Worm (Caenorhabditis elegans) whole organism, L4 larva: ENCODE measurements around the gene acr-3.

Experiments
- R02D3.7 ChIP-seq: fragments of 150-350 bp; sonication (generic microtip); optimal IDR thresholded peaks from 3 replicates; lab custom pipeline; 2014; ENCODE audit warnings: missing biosample characterization, missing genetic modification characterization
- ama-1 ChIP-seq: fragments of 150-350 bp; optimal IDR thresholded peaks from 2 replicates; lab custom pipeline; 2014; ENCODE audit warnings: inconsistent platforms, mixed read lengths
- ceh-20 ChIP-seq: fragments of 200-800 bp; sonication (Bioruptor generic); IDR thresholded peaks from 2 replicates; pipeline ENCODE4 v1.3.6; 2022; ENCODE audit warnings: missing genetic modification reagents, missing genetic modification characterization, missing compliant biosample characterization
- daf-16 ChIP-seq, 3 experiments: sonication (generic microtip); optimal IDR thresholded peaks; 2 replicates each; lab custom pipeline; 2016 to 2017; ENCODE audit warnings: missing genetic modification characterization in 3 of 3, missing genetic modification reagents in 3 of 3, mild to moderate bottlenecking in 2 of 3, missing compliant biosample characterization in 2 of 3, missing biosample characterization in 1 of 3, moderate library complexity in 1 of 3
- lin-13 ChIP-seq: fragments of 150-350 bp; optimal IDR thresholded peaks from 2 replicates; lab custom pipeline; 2014; ENCODE audit warnings: missing biosample characterization, missing genetic modification reagents, missing genetic modification characterization
- madf-5 ChIP-seq, 2 experiments: fragments of 200-800 bp; sonication (Bioruptor generic); IDR thresholded peaks; 2 replicates each; pipeline ENCODE4 v1.3.6; 2022; ENCODE audit warnings: missing compliant biosample characterization in 2 of 2, missing genetic modification characterization in 2 of 2
- mdl-1 ChIP-seq, 2 experiments: fragments of 150-350 bp in 1 of 2; sonication (generic microtip) in 1 of 2; optimal IDR thresholded peaks; 2 replicates each; lab custom pipeline; 2014 to 2017; ENCODE audit warnings: missing biosample characterization in 2 of 2, missing genetic modification characterization in 2 of 2
- nhr-48 ChIP-seq: sonication (generic microtip); optimal IDR thresholded peaks from 2 replicates; lab custom pipeline; 2016; ENCODE audit warnings: mild to moderate bottlenecking, missing genetic modification characterization, missing compliant biosample characterization
- nhr-6 ChIP-seq: fragments of 150-350 bp; optimal IDR thresholded peaks from 2 replicates; lab custom pipeline; 2014; ENCODE audit warnings: missing biosample characterization, missing genetic modification characterization
- skn-1 ChIP-seq: fragments of 150-350 bp; optimal IDR thresholded peaks from 2 replicates; lab custom pipeline; 2014; ENCODE audit warnings: missing biosample characterization, missing genetic modification characterization
- unc-62 ChIP-seq, 3 experiments: fragments of 150-350 bp in 1 of 3; sonication (generic microtip); optimal IDR thresholded peaks in 2 of 3; peaks in 1 of 3; 1 replicate in 1 of 3; 2 replicates in 2 of 3; lab custom pipeline; 2014 to 2017; ENCODE audit warnings: missing biosample characterization in 3 of 3, missing genetic modification characterization in 3 of 3, missing genetic modification reagents in 3 of 3, missing genotype in 1 of 3
- zip-2 ChIP-seq: fragments of 150-350 bp; optimal IDR thresholded peaks from 2 replicates; lab custom pipeline; 2014; ENCODE audit warnings: missing biosample characterization, missing genetic modification characterization

ce11 chrX:6718595-6718994 lies 9.3 kb downstream of the acr-3 start, which contains the start of gene smf-2:
- TF ChIP-seq skn-1 (tag; lab: Kevin White, UChicago) (no peak), ama-1 (lab: Kevin White, UChicago) (no peak), mdl-1 (tag; optimal IDR thresholded peaks at IDR 0.05; lab: Kevin White, UChicago) (no peak), nhr-48 (tag; lab: Kevin White, UChicago) (no peak), lin-13 (GFP tag; lab: Kevin White, UChicago) (no peak), R02D3.7 (tag; lab: Kevin White, UChicago) (no peak), zip-2 (tag; lab: Kevin White, UChicago) (no peak), unc-62 (GFP tag; optimal IDR thresholded peaks at IDR 0.05 in 1 of 2; lab: Kevin White, UChicago) (no peak), unc-62 (tag; optimal IDR thresholded peaks at IDR 0.05; lab: Kevin White, UChicago) (no peak), ceh-20 (no peak), daf-16 (GFP tag; optimal IDR thresholded peaks at IDR 0.05; lab: Kevin White, UChicago) (no peak), daf-16 (tag; optimal IDR thresholded peaks at IDR 0.05; lab: Kevin White, UChicago) (no peak), madf-5 (GFP tag; IDR thresholded peaks at IDR 0.05; lab: Robert Waterston, UW) (no peak), nhr-6 (tag; lab: Kevin White, UChicago) (no peak)
